Worm (Caenorhabditis elegans) whole organism, early embryonic: Measurements from ENCODE around the gene F47G3.1.

Source experiments
- B0310.2 ChIP-seq: sonication (generic microtip); optimal IDR thresholded peaks from 2 replicates; lab custom pipeline; 2016; ENCODE audit warnings: mild to moderate bottlenecking, missing genetic modification characterization, missing compliant biosample characterization
- F13C5.2 ChIP-seq: sonication (generic microtip); optimal IDR thresholded peaks from 2 replicates; lab custom pipeline; 2017; ENCODE audit warnings: mild to moderate bottlenecking, missing genetic modification characterization, inconsistent platforms, missing compliant biosample characterization
- aly-1 ChIP-seq: sonication (generic microtip); optimal IDR thresholded peaks from 2 replicates; lab custom pipeline; 2016; ENCODE audit warnings: missing genetic modification characterization, missing compliant biosample characterization
- ama-1 ChIP-seq: fragments of 150-350 bp; optimal IDR thresholded peaks from 2 replicates; lab custom pipeline; 2014
- ceh-13 ChIP-seq: fragments of 200-800 bp; sonication (Bioruptor generic); optimal IDR thresholded peaks from 2 replicates; lab custom pipeline; 2018; ENCODE audit warnings: mild to moderate bottlenecking, missing genetic modification characterization, missing compliant biosample characterization
- ceh-36 ChIP-seq: sonication (generic microtip); optimal IDR thresholded peaks from 2 replicates; lab custom pipeline; 2016; ENCODE audit warnings: missing genetic modification characterization, inconsistent platforms, missing compliant biosample characterization
- ets-7 ChIP-seq: sonication (generic microtip); optimal IDR thresholded peaks from 2 replicates; lab custom pipeline; 2016; ENCODE audit warnings: missing genotype, missing genetic modification characterization, missing compliant biosample characterization
- flt-1 ChIP-seq: fragments of 200-800 bp; sonication (Bioruptor generic); IDR thresholded peaks from 2 replicates; pipeline ENCODE4 v1.3.6; 2022; ENCODE audit warnings: missing genetic modification characterization, missing compliant biosample characterization
- hmg-4 ChIP-seq: fragments of 200-800 bp; sonication (Bioruptor generic); optimal IDR thresholded peaks from 2 replicates; lab custom pipeline; 2018; ENCODE audit warnings: mild to moderate bottlenecking, missing genetic modification characterization, missing compliant biosample characterization
- sea-1 ChIP-seq: fragments of 200-800 bp; sonication (Bioruptor generic); conservative IDR thresholded peaks from 2 replicates; pipeline ENCODE4 v1.3.6; 2022; ENCODE audit warnings: missing genetic modification characterization, missing compliant biosample characterization
- tbx-11 ChIP-seq: fragments of 200-800 bp; sonication (Bioruptor generic); IDR thresholded peaks from 2 replicates; pipeline ENCODE4 v1.3.6; 2022; ENCODE audit warnings: missing genetic modification characterization, missing compliant biosample characterization
- tbx-37 ChIP-seq: fragments of 200-800 bp; sonication (Bioruptor generic); conservative IDR thresholded peaks from 2 replicates; pipeline ENCODE4 v1.3.6; 2022; ENCODE audit warnings: missing genetic modification reagents, missing genetic modification characterization, missing compliant biosample characterization

ce11 chrX:2401883-2402282 lies 16.3 kb downstream of the F47G3.1 start, which contains the start of gene dhhc-9:
- no peak for TF ChIP-seq aly-1
- peak; percentile 55 for TF ChIP-seq F13C5.2 (tag; lab: Kevin White, UChicago)
- TF ChIP-seq ceh-13 (GFP tag; lab: Kevin White, UChicago), result no peak
- TF ChIP-seq tbx-37 (GFP tag; lab: Robert Waterston, UW), result no peak
- no peak for TF ChIP-seq flt-1 (GFP tag; lab: Robert Waterston, UW)
- TF ChIP-seq sea-1, result no peak
- no peak for TF ChIP-seq tbx-11 (GFP tag; lab: Robert Waterston, UW)
- no peak for TF ChIP-seq ama-1 (lab: Kevin White, UChicago)
- TF ChIP-seq hmg-4 (GFP tag; lab: Kevin White, UChicago), result peak; percentile 79
- TF ChIP-seq ceh-36 (tag; lab: Kevin White, UChicago), result no peak
- TF ChIP-seq B0310.2, result no peak
- no peak for TF ChIP-seq ets-7
